Fruit fly (Drosophila melanogaster) whole organism, prepupa: ENCODE results near the gene unc-119.

ENCODE experiments used
- CG10631 ChIP-seq: fragments of 200-800 bp; sonication (Bioruptor generic); optimal IDR thresholded peaks from 2 replicates; lab custom pipeline; 2016; ENCODE audit warnings: missing biosample characterization, missing genetic modification characterization
- CG11762 ChIP-seq: fragments of 200-800 bp; sonication (Bioruptor generic); optimal IDR thresholded peaks from 3 replicates; lab custom pipeline; 2016; ENCODE audit warnings: missing biosample characterization, missing genetic modification characterization; ENCODE audit not compliant: insufficient read depth
- CG11902 ChIP-seq: fragments of 200-800 bp; sonication (Bioruptor generic); optimal IDR thresholded peaks from 3 replicates; lab custom pipeline; 2016; ENCODE audit warnings: missing biosample characterization, missing genetic modification characterization
- CG15336 ChIP-seq: fragments of 200-800 bp; sonication (Bioruptor generic); IDR thresholded peaks from 2 replicates; pipeline ENCODE4 v1.3.6; 2022; ENCODE audit warnings: missing biosample characterization, missing genetic modification characterization
- CG1621 ChIP-seq: fragments of 200-800 bp; sonication (Bioruptor generic); optimal IDR thresholded peaks from 3 replicates; lab custom pipeline; 2018; ENCODE audit warnings: missing biosample characterization, mild to moderate bottlenecking, missing genetic modification characterization
- CG34406 ChIP-seq: fragments of 200-800 bp; sonication (Bioruptor generic); optimal IDR thresholded peaks from 3 replicates; lab custom pipeline; 2016; ENCODE audit warnings: missing biosample characterization, missing genetic modification characterization
- CG4318 ChIP-seq: fragments of 200-800 bp; sonication (Bioruptor generic); optimal IDR thresholded peaks from 3 replicates; lab custom pipeline; 2017; ENCODE audit warnings: missing biosample characterization, mild to moderate bottlenecking, missing genetic modification characterization
- CG6163 ChIP-seq: fragments of 200-800 bp; sonication (Bioruptor generic); IDR thresholded peaks from 3 replicates; pipeline ENCODE4 v1.3.6; 2022; ENCODE audit warnings: missing biosample characterization, missing genetic modification characterization
- CG6276 ChIP-seq: fragments of 200-800 bp; sonication (Bioruptor generic); optimal IDR thresholded peaks from 2 replicates; lab custom pipeline; 2017; ENCODE audit warnings: missing biosample characterization, mild to moderate bottlenecking, missing genetic modification characterization
- CG6808 ChIP-seq: fragments of 200-800 bp; sonication (Bioruptor generic); optimal IDR thresholded peaks from 3 replicates; lab custom pipeline; 2017; ENCODE audit warnings: missing biosample characterization, missing genetic modification characterization, mild to moderate bottlenecking, moderate library complexity, missing genetic modification reagents
- CG6854 ChIP-seq: fragments of 200-800 bp; sonication (Bioruptor generic); optimal IDR thresholded peaks from 2 replicates; lab custom pipeline; 2017; ENCODE audit warnings: missing biosample characterization, mild to moderate bottlenecking, missing genetic modification characterization
- CG7368 ChIP-seq: fragments of 200-800 bp; sonication (Bioruptor generic); optimal IDR thresholded peaks from 3 replicates; lab custom pipeline; 2016; ENCODE audit warnings: missing biosample characterization, missing genetic modification characterization
- CG8319 ChIP-seq: fragments of 200-800 bp; sonication (Bioruptor generic); optimal IDR thresholded peaks from 3 replicates; lab custom pipeline; 2016; ENCODE audit warnings: missing biosample characterization, missing genetic modification characterization
- CG8632 ChIP-seq: fragments of 200-800 bp; sonication (Bioruptor generic); optimal IDR thresholded peaks from 3 replicates; lab custom pipeline; 2016; ENCODE audit warnings: missing biosample characterization, missing genetic modification characterization
- CG9139 ChIP-seq: fragments of 200-800 bp; sonication (Bioruptor generic); optimal IDR thresholded peaks from 3 replicates; lab custom pipeline; 2017; ENCODE audit warnings: missing biosample characterization, mild to moderate bottlenecking, missing genetic modification characterization
- Eip75B ChIP-seq: fragments of 200-800 bp; sonication (Bioruptor generic); optimal IDR thresholded peaks from 3 replicates; lab custom pipeline; 2016; ENCODE audit warnings: missing biosample characterization, missing genetic modification characterization
- Eip78C ChIP-seq: fragments of 200-800 bp; sonication (Bioruptor generic); peaks from one replicate; lab custom pipeline; 2016; ENCODE audit warnings: missing biosample characterization, missing genetic modification characterization
- Eip93F ChIP-seq: fragments of 200-800 bp; sonication (Bioruptor generic); optimal IDR thresholded peaks from 2 replicates; lab custom pipeline; 2016; ENCODE audit warnings: missing biosample characterization, mild to moderate bottlenecking, missing genetic modification characterization
- Ets21C ChIP-seq: fragments of 200-800 bp; sonication (Bioruptor generic); optimal IDR thresholded peaks from 3 replicates; lab custom pipeline; 2016; ENCODE audit warnings: missing biosample characterization, missing genetic modification characterization
- Ets96B ChIP-seq: fragments of 200-800 bp; optimal IDR thresholded peaks from 2 replicates; lab custom pipeline; 2019; ENCODE audit warnings: missing biosample characterization, mild to moderate bottlenecking, missing genetic modification characterization, moderate library complexity
- Gug ChIP-seq: fragments of 200-800 bp; sonication (Bioruptor generic); IDR thresholded peaks from 2 replicates; pipeline ENCODE4 v1.3.6; 2022; ENCODE audit warnings: missing biosample characterization, missing genetic modification characterization
- Hr38 ChIP-seq: sonication (Bioruptor generic); optimal IDR thresholded peaks from 2 replicates; lab custom pipeline; 2016; ENCODE audit warnings: missing biosample characterization, missing genetic modification characterization
- Hr39 ChIP-seq: fragments of 200-800 bp; sonication (Bioruptor generic); optimal IDR thresholded peaks from 2 replicates; lab custom pipeline; 2016; ENCODE audit warnings: missing biosample characterization, missing genetic modification characterization
- Lpt ChIP-seq: fragments of 200-800 bp; sonication (Bioruptor generic); optimal IDR thresholded peaks from 3 replicates; lab custom pipeline; 2016; ENCODE audit warnings: missing biosample characterization, missing genetic modification characterization
- Met ChIP-seq: fragments of 200-800 bp; sonication (Bioruptor generic); optimal IDR thresholded peaks from 3 replicates; lab custom pipeline; 2016; ENCODE audit warnings: missing biosample characterization, missing genetic modification characterization
- Smox ChIP-seq: fragments of 200-800 bp; sonication (Bioruptor generic); optimal IDR thresholded peaks from 3 replicates; lab custom pipeline; 2016; ENCODE audit warnings: missing biosample characterization, missing genetic modification characterization
- Sox102F ChIP-seq: fragments of 200-800 bp; sonication (Bioruptor generic); optimal IDR thresholded peaks from 2 replicates; lab custom pipeline; 2016; ENCODE audit warnings: missing biosample characterization, mild to moderate bottlenecking, missing genetic modification characterization
- Sox14 ChIP-seq: fragments of 200-800 bp; sonication (Bioruptor generic); optimal IDR thresholded peaks from 3 replicates; lab custom pipeline; 2016; ENCODE audit warnings: missing biosample characterization, missing genetic modification characterization
- Sox15 ChIP-seq: fragments of 200-800 bp; sonication (Bioruptor generic); optimal IDR thresholded peaks from 3 replicates; lab custom pipeline; 2016; ENCODE audit warnings: missing biosample characterization, missing genetic modification characterization
- achi ChIP-seq: fragments of 200-800 bp; sonication (Bioruptor generic); optimal IDR thresholded peaks from 3 replicates; lab custom pipeline; 2016; ENCODE audit warnings: missing biosample characterization, missing genetic modification characterization
- cyc ChIP-seq: fragments of 200-800 bp; sonication (Bioruptor generic); optimal IDR thresholded peaks from 3 replicates; lab custom pipeline; 2016; ENCODE audit warnings: missing biosample characterization, missing genetic modification characterization
- dac ChIP-seq: fragments of 200-800 bp; sonication (Bioruptor generic); optimal IDR thresholded peaks from 2 replicates; lab custom pipeline; 2017; ENCODE audit warnings: missing biosample characterization, mild to moderate bottlenecking, missing genetic modification characterization
- dsx ChIP-seq: fragments of 200-800 bp; optimal IDR thresholded peaks from 3 replicates; lab custom pipeline; 2019; ENCODE audit warnings: missing biosample characterization, mild to moderate bottlenecking, missing genetic modification characterization, moderate library complexity; ENCODE audit not compliant: poor library complexity, severe bottlenecking
- esn ChIP-seq: fragments of 200-800 bp; sonication (Bioruptor generic); optimal IDR thresholded peaks from 2 replicates; lab custom pipeline; 2016; ENCODE audit warnings: missing biosample characterization, mild to moderate bottlenecking, missing genetic modification characterization, moderate library complexity
- fd59A ChIP-seq: fragments of 200-800 bp; sonication (Bioruptor generic); optimal IDR thresholded peaks from 2 replicates; lab custom pipeline; 2017; ENCODE audit warnings: missing biosample characterization, mild to moderate bottlenecking, missing genetic modification characterization, missing genetic modification reagents
- fd85E ChIP-seq: fragments of 200-800 bp; sonication (Bioruptor generic); optimal IDR thresholded peaks from 3 replicates; lab custom pipeline; 2016; ENCODE audit warnings: missing biosample characterization, missing genetic modification characterization
- fkh ChIP-seq: fragments of 200-800 bp; sonication (Bioruptor generic); optimal IDR thresholded peaks from 3 replicates; lab custom pipeline; 2017; ENCODE audit warnings: missing biosample characterization, mild to moderate bottlenecking, missing genetic modification characterization, moderate library complexity
- lz ChIP-seq: fragments of 200-800 bp; sonication (Bioruptor generic); optimal IDR thresholded peaks from 3 replicates; lab custom pipeline; 2016; ENCODE audit warnings: missing biosample characterization, missing genetic modification characterization
- net ChIP-seq: fragments of 200-800 bp; sonication (Bioruptor generic); optimal IDR thresholded peaks from 3 replicates; lab custom pipeline; 2016; ENCODE audit warnings: missing biosample characterization, missing genetic modification characterization
- pdm3 ChIP-seq: fragments of 200-800 bp; sonication (Bioruptor generic); optimal IDR thresholded peaks from 3 replicates; lab custom pipeline; 2016; ENCODE audit warnings: missing biosample characterization, missing genetic modification characterization
- spab ChIP-seq: fragments of 200-800 bp; sonication (Bioruptor generic); optimal IDR thresholded peaks from 2 replicates; lab custom pipeline; 2017; ENCODE audit warnings: missing biosample characterization, mild to moderate bottlenecking, missing genetic modification characterization, missing genetic modification reagents
- svp ChIP-seq: fragments of 200-800 bp; sonication (Bioruptor generic); peaks from one replicate; lab custom pipeline; 2016; ENCODE audit warnings: missing biosample characterization, missing genetic modification characterization
- vri ChIP-seq: fragments of 200-800 bp; sonication (Bioruptor generic); optimal IDR thresholded peaks from 3 replicates; lab custom pipeline; 2016; ENCODE audit warnings: missing biosample characterization, mild to moderate bottlenecking, missing genetic modification characterization

The unc-119 gene

dm6 chrX:7301351-7302328 is 10.5 kb upstream of the unc-119 start (continued):
- TF ChIP-seq lz = peak; percentile 86
- peak; percentile 71 for TF ChIP-seq Ets21C (GFP tag; lab: Kevin White, UChicago)
- peak; percentile 22 for TF ChIP-seq fd85E (GFP tag; lab: Kevin White, UChicago)
- peak; percentile 50 for TF ChIP-seq CG8319
- peak; percentile 83 for TF ChIP-seq Met (GFP tag; lab: Kevin White, UChicago)
- TF ChIP-seq CG6854 = no peak
- TF ChIP-seq CG10631 (GFP tag; lab: Kevin White, UChicago) = peak; percentile 75
- TF ChIP-seq dac (GFP tag; lab: Kevin White, UChicago) = peak; percentile 26
- TF ChIP-seq Ets96B (tag; lab: Kevin White, UChicago) = peak; percentile 57
- TF ChIP-seq esn (GFP tag; lab: Kevin White, UChicago) = peak; percentile 89
- TF ChIP-seq CG9139 (GFP tag; lab: Kevin White, UChicago) = peak; percentile 44
- peak; percentile 86 for TF ChIP-seq CG6163 (GFP tag; lab: Robert Waterston, UW)
- peak; percentile 69 for TF ChIP-seq net
- TF ChIP-seq Lpt (GFP tag; lab: Kevin White, UChicago) = peak; percentile 0
- peak; percentile 94 for TF ChIP-seq Eip78C (GFP tag; lab: Kevin White, UChicago)

DNA sequence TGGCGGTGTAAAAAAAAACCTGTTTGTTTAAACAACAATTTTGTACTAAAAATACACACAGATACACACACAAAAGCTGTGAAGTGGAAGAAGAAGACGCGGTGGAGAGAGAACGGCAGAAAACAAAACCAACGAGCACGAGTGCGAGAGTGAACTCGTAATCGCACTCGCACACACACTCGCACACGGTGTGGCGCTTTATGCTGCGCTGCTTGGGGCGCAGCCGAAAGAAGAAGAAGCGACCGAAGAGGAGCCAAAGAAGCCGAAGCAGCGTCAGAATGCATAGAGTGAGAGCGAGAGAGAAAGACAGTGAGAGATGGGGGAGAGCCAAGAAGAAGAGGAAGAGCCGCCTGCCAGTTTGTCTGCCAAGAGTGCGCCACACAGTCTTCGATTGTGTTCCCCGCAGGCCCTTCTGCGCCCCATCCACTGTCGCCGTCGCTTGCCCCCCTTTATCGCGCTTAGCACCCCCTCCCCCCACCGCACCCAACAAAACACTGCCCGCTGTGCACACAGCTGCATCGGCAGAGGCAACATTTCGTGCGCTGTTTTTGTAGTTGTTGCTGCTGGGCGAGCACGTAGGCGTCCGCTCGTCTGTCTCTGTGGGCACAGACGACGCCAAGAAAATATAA is 9.7 kb upstream of the unc-119 start:
- TF ChIP-seq svp (peak; percentile 44), vri (peak; percentile 15), Hr39 (GFP tag; lab: Kevin White, UChicago) (no peak), lz (no peak), fd85E (GFP tag; lab: Kevin White, UChicago) (no peak), fkh (GFP tag; lab: Kevin White, UChicago) (peak; percentile 44), fd59A (GFP tag; lab: Kevin White, UChicago) (peak; percentile 3), CG6163 (GFP tag; lab: Robert Waterston, UW) (peak; percentile 51), Sox14 (GFP tag; lab: Kevin White, UChicago) (no peak), Eip93F (GFP tag; lab: Kevin White, UChicago) (peak; percentile 46), Gug (peak; percentile 33), cyc (GFP tag; lab: Kevin White, UChicago) (no peak), Lpt (GFP tag; lab: Kevin White, UChicago) (peak; percentile 69), CG4318 (GFP tag; lab: Kevin White, UChicago) (no peak)

DNA sequence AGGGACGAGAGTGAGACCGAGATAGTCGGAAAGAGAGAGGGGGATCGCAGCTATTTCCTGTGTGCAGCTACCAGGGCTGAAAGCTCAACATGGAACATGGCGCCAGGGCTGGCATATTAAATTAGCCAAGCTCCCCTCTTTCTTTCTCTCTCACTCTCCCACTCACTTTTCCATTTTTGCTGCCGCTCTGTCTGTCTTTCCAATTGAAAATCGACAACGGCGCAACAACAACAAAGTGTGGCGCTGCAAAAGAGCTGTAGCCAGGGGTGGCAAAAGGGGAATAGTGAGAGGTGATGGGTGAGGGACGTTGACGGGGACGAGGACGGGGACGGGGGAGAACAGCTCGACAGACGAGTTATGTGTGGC is 9.2 kb upstream of the unc-119 start:
- peak; percentile 44 for TF ChIP-seq net
- TF ChIP-seq Lpt (GFP tag; lab: Kevin White, UChicago) = no peak
- TF ChIP-seq CG8632 (GFP tag; lab: Kevin White, UChicago) = no peak
- TF ChIP-seq CG34406 (GFP tag; lab: Kevin White, UChicago) = peak; percentile 8
- TF ChIP-seq Hr38 (GFP tag; lab: Kevin White, UChicago) = no peak
- TF ChIP-seq pdm3 (GFP tag; lab: Kevin White, UChicago) = peak; percentile 48
- no peak for TF ChIP-seq CG6854
- peak; percentile 42 for TF ChIP-seq spab (GFP tag; lab: Kevin White, UChicago)
- peak; percentile 83 for TF ChIP-seq dsx
- TF ChIP-seq CG1621 (tag; lab: Kevin White, UChicago) = peak; percentile 9
- no peak for TF ChIP-seq CG11762
- TF ChIP-seq Eip93F (GFP tag; lab: Kevin White, UChicago) = no peak
- TF ChIP-seq fd85E (GFP tag; lab: Kevin White, UChicago) = no peak
- no peak for TF ChIP-seq Sox102F
- no peak for TF ChIP-seq Eip75B
- TF ChIP-seq achi (GFP tag; lab: Kevin White, UChicago) = no peak
- TF ChIP-seq Sox15 (GFP tag; lab: Kevin White, UChicago) = no peak
- TF ChIP-seq cyc (GFP tag; lab: Kevin White, UChicago) = peak; percentile 19
- peak; percentile 11 for TF ChIP-seq CG6276 (GFP tag; lab: Kevin White, UChicago)
- TF ChIP-seq Smox (GFP tag; lab: Kevin White, UChicago) = no peak
- TF ChIP-seq CG9139 (GFP tag; lab: Kevin White, UChicago) = peak; percentile 40
- peak; percentile 49 for TF ChIP-seq Ets96B (tag; lab: Kevin White, UChicago)
- TF ChIP-seq CG11902 (GFP tag; lab: Kevin White, UChicago) = no peak
- peak; percentile 13; the same call in 1 of the 2 replicates for TF ChIP-seq CG15336 (GFP tag; lab: Robert Waterston, UW)
- TF ChIP-seq fkh (GFP tag; lab: Kevin White, UChicago) = no peak
- TF ChIP-seq Ets21C (GFP tag; lab: Kevin White, UChicago) = peak; percentile 12
- peak; percentile 11 for TF ChIP-seq CG7368 (GFP tag; lab: Kevin White, UChicago)
- TF ChIP-seq Gug = peak; percentile 32
- peak; percentile 38 for TF ChIP-seq Met (GFP tag; lab: Kevin White, UChicago)
- peak; percentile 29 for TF ChIP-seq CG6808 (GFP tag; lab: Kevin White, UChicago)
- TF ChIP-seq Eip78C (GFP tag; lab: Kevin White, UChicago) = peak; percentile 86
